Worm (Caenorhabditis elegans): ENCODE measurements around the gene best-5.

Gene best-5

DNA sequence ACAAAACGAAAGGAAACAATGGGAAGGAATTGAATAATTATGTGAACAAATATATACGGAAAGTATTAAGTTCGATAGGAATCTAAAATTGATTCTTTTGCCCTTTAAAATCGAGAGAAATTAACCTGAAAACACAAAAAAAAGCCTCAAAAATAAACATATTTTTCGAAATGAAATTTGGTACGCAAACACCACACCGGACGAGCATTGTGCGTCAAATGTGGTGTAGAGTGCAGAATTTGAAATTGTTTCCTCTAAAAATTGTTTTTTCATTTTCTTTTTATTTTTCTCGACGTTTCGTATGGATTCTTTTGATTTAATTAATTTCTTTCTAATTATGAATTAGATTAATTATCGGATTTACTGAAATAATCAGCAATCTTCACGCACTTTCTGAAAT is 5.3 kb upstream of the best-5 start:
- TF ChIP-seq pag-3 (tag; optimal IDR thresholded peaks at IDR 0.05; ENCODE audit: borderline replicate concordance) (no peak), ceh-14 (tag; optimal IDR thresholded peaks at IDR 0.05) (peak; percentile 11), unc-42 (tag; optimal IDR thresholded peaks at IDR 0.05) (peak; percentile 19), dmd-4 (tag; optimal IDR thresholded peaks at IDR 0.05; ENCODE audit: borderline replicate concordance) (no peak), lin-11 (tag; optimal IDR thresholded peaks at IDR 0.05) (no peak)

ce11 chrIII:9694474-9694873 is 4.4 kb upstream of the best-5 start, which contains the start of gene set-3:
set-3 (minus strand) TSS chrIII:9694574.
- TF ChIP-seq ahr-1 (tag; optimal IDR thresholded peaks at IDR 0.05) (no peak), pat-9 (tag; optimal IDR thresholded peaks at IDR 0.05) (no peak), syd-9 (tag; optimal IDR thresholded peaks at IDR 0.05) (no peak), ceh-6 (GFP tag; optimal IDR thresholded peaks at IDR 0.05) (no peak)

DNA sequence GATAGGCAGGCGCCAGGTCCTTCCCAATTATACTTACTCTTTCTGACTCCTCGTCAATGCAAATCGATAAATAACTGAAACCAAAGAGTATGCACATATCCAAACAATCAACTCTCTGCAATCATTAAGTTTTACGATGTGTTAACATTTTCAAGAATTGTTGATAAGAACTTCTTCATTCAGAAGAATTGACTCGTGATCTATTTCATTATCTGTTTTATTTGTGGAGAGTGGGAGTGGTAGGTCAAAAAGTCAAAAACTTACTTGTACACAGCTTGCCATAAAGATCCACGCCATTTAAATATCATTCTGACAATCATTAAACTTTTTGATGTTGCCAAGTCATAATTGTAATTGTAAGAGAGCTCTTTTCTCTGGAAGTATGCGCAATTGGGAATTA is 676 bp downstream of the best-5 start:
- no peak for TF ChIP-seq ceh-30 (tag; optimal IDR thresholded peaks at IDR 0.05)
- no peak for TF ChIP-seq odd-2 (tag; optimal IDR thresholded peaks at IDR 0.05)
- no peak for TF ChIP-seq pha-2 (tag; optimal IDR thresholded peaks at IDR 0.05)
- no peak for TF ChIP-seq hlh-8 (tag; optimal IDR thresholded peaks at IDR 0.05)
- no peak for TF ChIP-seq nfya-1 (tag; optimal IDR thresholded peaks at IDR 0.05)
- TF ChIP-seq dmd-4 (tag; optimal IDR thresholded peaks at IDR 0.05; ENCODE audit: borderline replicate concordance): no peak
- TF ChIP-seq hlh-30 (tag; optimal IDR thresholded peaks at IDR 0.05; ENCODE audit: insufficient read depth): no peak
- TF ChIP-seq tbx-2 (tag; optimal IDR thresholded peaks at IDR 0.05): no peak
- TF ChIP-seq ceh-48 (tag; optimal IDR thresholded peaks at IDR 0.05): no peak
- no peak for TF ChIP-seq unc-42 (tag; optimal IDR thresholded peaks at IDR 0.05)
- TF ChIP-seq ceh-6 (GFP tag; optimal IDR thresholded peaks at IDR 0.05): no peak
- TF ChIP-seq elt-2 (tag; optimal IDR thresholded peaks at IDR 0.05): no peak
- no peak for TF ChIP-seq pax-1 (tag; optimal IDR thresholded peaks at IDR 0.05)
- TF ChIP-seq F13H6.1 (tag; optimal IDR thresholded peaks at IDR 0.05): no peak
- no peak for TF ChIP-seq ahr-1 (tag; optimal IDR thresholded peaks at IDR 0.05)
- no peak for TF ChIP-seq zip-5 (tag; optimal IDR thresholded peaks at IDR 0.05)
- TF ChIP-seq C08G9.2 (tag; optimal IDR thresholded peaks at IDR 0.05): no peak
- no peak for TF ChIP-seq ztf-16 (tag; optimal IDR thresholded peaks at IDR 0.05)
- TF ChIP-seq lim-6 (tag; optimal IDR thresholded peaks at IDR 0.05): no peak

ce11 chrIII:9685959-9686358 is 4.1 kb downstream of the best-5 start, which contains the start of gene C07A9.10:
C07A9.10 (minus strand) TSS chrIII:9686059.
- no peak for TF ChIP-seq pqm-1 (tag; optimal IDR thresholded peaks at IDR 0.05)
- no peak for TF ChIP-seq ztf-16 (tag; optimal IDR thresholded peaks at IDR 0.05)
- TF ChIP-seq pag-3 (tag; optimal IDR thresholded peaks at IDR 0.05; ENCODE audit: borderline replicate concordance): no peak
- TF ChIP-seq ceh-14 (tag; optimal IDR thresholded peaks at IDR 0.05): no peak
- no peak for TF ChIP-seq pax-1 (tag; optimal IDR thresholded peaks at IDR 0.05)
- no peak for TF ChIP-seq gmeb-2 (tag; optimal IDR thresholded peaks at IDR 0.05)
- TF ChIP-seq ceh-2 (tag; optimal IDR thresholded peaks at IDR 0.05): no peak
- no peak for TF ChIP-seq nhr-232 (tag; optimal IDR thresholded peaks at IDR 0.05)
- TF ChIP-seq elt-2 (tag; optimal IDR thresholded peaks at IDR 0.05): no peak
- TF ChIP-seq ref-2 (tag; optimal IDR thresholded peaks at IDR 0.05): no peak
- no peak for TF ChIP-seq eyg-1 (tag; optimal IDR thresholded peaks at IDR 0.05)
- TF ChIP-seq K09A11.1 (tag; optimal IDR thresholded peaks at IDR 0.05; ENCODE audit: insufficient read depth): no peak
- TF ChIP-seq lim-6 (tag; optimal IDR thresholded peaks at IDR 0.05): no peak
- TF ChIP-seq tbx-7 (tag; optimal IDR thresholded peaks at IDR 0.05): no peak
- no peak for TF ChIP-seq hlh-13 (GFP tag; optimal IDR thresholded peaks at IDR 0.05)
- no peak for TF ChIP-seq che-1 (tag; optimal IDR thresholded peaks at IDR 0.05)
- TF ChIP-seq dmd-4 (tag; optimal IDR thresholded peaks at IDR 0.05; ENCODE audit: borderline replicate concordance): no peak
- no peak for TF ChIP-seq ceh-19 (GFP tag; optimal IDR thresholded peaks at IDR 0.05)
- TF ChIP-seq tbx-2 (tag; optimal IDR thresholded peaks at IDR 0.05): no peak
- no peak for TF ChIP-seq ceh-22 (tag; optimal IDR thresholded peaks at IDR 0.05)

All from whole organism, late embryonic.